Worm (Caenorhabditis elegans): ENCODE data around the gene K01G5.8.

DNA sequence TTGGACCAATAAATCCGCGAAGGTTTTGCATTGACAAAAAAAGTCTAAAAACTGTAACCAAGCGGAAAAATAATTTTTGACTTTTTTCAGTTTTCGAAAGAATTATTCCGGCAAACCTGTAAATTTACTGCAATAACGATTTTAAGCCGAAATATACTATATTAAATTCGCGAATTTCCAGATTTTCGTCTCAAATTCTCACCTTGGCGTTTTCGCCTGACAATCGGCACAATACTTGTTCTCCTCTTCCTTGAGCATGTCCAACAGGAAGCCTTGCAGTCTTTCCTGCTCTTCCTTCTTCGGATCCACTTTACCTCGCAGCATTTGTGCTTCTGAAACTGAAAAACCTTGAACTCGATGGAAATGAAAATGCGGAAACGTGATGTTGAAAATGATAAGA, 1.1 kb downstream of the K01G5.8 start, which contains the start of gene smap-1:
- TF ChIP-seq egl-27 (tag; optimal IDR thresholded peaks at IDR 0.05) (no peak), ceh-9 (tag; optimal IDR thresholded peaks at IDR 0.05) (no peak), elt-3 (tag; optimal IDR thresholded peaks at IDR 0.05) (no peak), nhr-237 (tag; optimal IDR thresholded peaks at IDR 0.05) (no peak), skn-1 (tag; optimal IDR thresholded peaks at IDR 0.05) (no peak), unc-62 (GFP tag; optimal IDR thresholded peaks at IDR 0.05) (no peak), nhr-12 (tag; optimal IDR thresholded peaks at IDR 0.05) (no peak), unc-39 (tag; optimal IDR thresholded peaks at IDR 0.05) (no peak), ZK546.5 (tag; optimal IDR thresholded peaks at IDR 0.05) (no peak), fos-1 (tag; optimal IDR thresholded peaks at IDR 0.05) (no peak), zag-1 (tag; optimal IDR thresholded peaks at IDR 0.05) (no peak), elt-2 (tag; optimal IDR thresholded peaks at IDR 0.05) (no peak), nhr-77 (tag; optimal IDR thresholded peaks at IDR 0.05) (no peak), ceh-16 (tag; optimal IDR thresholded peaks at IDR 0.05) (no peak)

All from whole organism, L3 larva.